Worm (Caenorhabditis elegans) whole organism, L4 larva: ENCODE measurements around the gene T13C5.6.

Source experiments
- D1046.2 ChIP-seq: fragments of 200-800 bp; sonication (Bioruptor generic); IDR thresholded peaks from 2 replicates; pipeline ENCODE4 v1.3.6; 2022; ENCODE audit warnings: missing genetic modification characterization, missing compliant biosample characterization
- F44E2.7 ChIP-seq: fragments of 200-800 bp; sonication (Bioruptor generic); IDR thresholded peaks from 2 replicates; pipeline ENCODE4 v2.1.2; 2022; ENCODE audit warnings: missing genetic modification characterization, missing compliant biosample characterization
- F49E8.2 ChIP-seq: sonication (generic microtip); optimal IDR thresholded peaks from 2 replicates; lab custom pipeline; 2016; ENCODE audit warnings: missing compliant biosample characterization, mild to moderate bottlenecking, missing genetic modification characterization, borderline replicate concordance
- T20F7.1 ChIP-seq: fragments of 200-800 bp; sonication (Bioruptor generic); optimal IDR thresholded peaks from 2 replicates; lab custom pipeline; 2018; ENCODE audit warnings: mild to moderate bottlenecking, missing genetic modification characterization, missing compliant biosample characterization
- Y48G9A.11 ChIP-seq: fragments of 200-800 bp; sonication (Bioruptor generic); IDR thresholded peaks from 2 replicates; pipeline ENCODE4 v1.3.6; 2022; ENCODE audit warnings: missing genetic modification reagents, missing genetic modification characterization, missing compliant biosample characterization
- Y5F2A.4 ChIP-seq: fragments of 200-800 bp; sonication (Bioruptor generic); optimal IDR thresholded peaks from 2 replicates; lab custom pipeline; 2018; ENCODE audit warnings: mild to moderate bottlenecking, missing genetic modification characterization, missing compliant biosample characterization
- aly-2 ChIP-seq: sonication (generic microtip); optimal IDR thresholded peaks from 2 replicates; lab custom pipeline; 2018; ENCODE audit warnings: missing biosample characterization, missing genetic modification characterization
- ceh-32 ChIP-seq: sonication (generic microtip); optimal IDR thresholded peaks from 2 replicates; lab custom pipeline; 2016; ENCODE audit warnings: mild to moderate bottlenecking, missing genetic modification characterization, missing compliant biosample characterization; ENCODE audit not compliant: poor library complexity
- daf-12 ChIP-seq: fragments of 150-350 bp; optimal IDR thresholded peaks from 2 replicates; lab custom pipeline; 2014; ENCODE audit warnings: missing biosample characterization, missing genetic modification reagents, missing genetic modification characterization
- daf-16 ChIP-seq, 3 experiments: sonication (generic microtip); optimal IDR thresholded peaks; 2 replicates each; lab custom pipeline; 2016 to 2017; ENCODE audit warnings: missing genetic modification characterization in 3 of 3, missing genetic modification reagents in 3 of 3, mild to moderate bottlenecking in 2 of 3, missing compliant biosample characterization in 2 of 3, missing biosample characterization in 1 of 3, moderate library complexity in 1 of 3
- daf-8 ChIP-seq: fragments of 200-800 bp; sonication (Bioruptor generic); IDR thresholded peaks from 2 replicates; pipeline ENCODE4 v1.3.6; 2022; ENCODE audit warnings: missing genetic modification characterization, missing compliant biosample characterization
- dmd-6 ChIP-seq: fragments of 200-800 bp; sonication (Bioruptor generic); IDR thresholded peaks from 2 replicates; pipeline ENCODE4 v1.3.6; 2022; ENCODE audit warnings: missing genetic modification reagents, missing genetic modification characterization, missing compliant biosample characterization
- dmd-9 ChIP-seq: fragments of 200-800 bp; sonication (Bioruptor generic); IDR thresholded peaks from 2 replicates; pipeline ENCODE4 v1.3.6; 2022; ENCODE audit warnings: missing genetic modification reagents, missing genetic modification characterization, missing compliant biosample characterization
- dve-1 ChIP-seq: sonication (generic microtip); optimal IDR thresholded peaks from 2 replicates; lab custom pipeline; 2017; ENCODE audit warnings: antibody characterized with exemption, mild to moderate bottlenecking, missing genetic modification characterization, missing compliant biosample characterization; ENCODE audit not compliant: insufficient read depth
- fkh-10 ChIP-seq: fragments of 150-350 bp; optimal IDR thresholded peaks from 2 replicates; lab custom pipeline; 2014; ENCODE audit warnings: missing biosample characterization, missing genetic modification reagents, missing genetic modification characterization
- hlh-11 ChIP-seq: fragments of 200-800 bp; sonication (Bioruptor generic); optimal IDR thresholded peaks from 2 replicates; lab custom pipeline; 2018; ENCODE audit warnings: mild to moderate bottlenecking, missing genetic modification characterization, missing compliant biosample characterization
- hlh-30 ChIP-seq: sonication (generic microtip); optimal IDR thresholded peaks from 2 replicates; lab custom pipeline; 2017; ENCODE audit warnings: antibody characterized with exemption, mild to moderate bottlenecking, missing genetic modification characterization, missing compliant biosample characterization; ENCODE audit not compliant: insufficient read depth
- lim-7 ChIP-seq: fragments of 200-800 bp; sonication (Bioruptor generic); IDR thresholded peaks from 2 replicates; pipeline ENCODE4 v1.3.6; 2022; ENCODE audit warnings: missing genetic modification characterization, missing compliant biosample characterization
- lir-3 ChIP-seq: sonication (generic microtip); optimal IDR thresholded peaks from 2 replicates; lab custom pipeline; 2016; ENCODE audit warnings: mild to moderate bottlenecking, missing genetic modification characterization, missing compliant biosample characterization
- lsy-2 ChIP-seq, 2 experiments: fragments of 150-350 bp in 1 of 2; sonication (generic microtip) in 1 of 2; optimal IDR thresholded peaks; 2 replicates each; lab custom pipeline; 2014 to 2017; ENCODE audit warnings: missing biosample characterization in 2 of 2, missing genetic modification characterization in 2 of 2
- mxl-2 ChIP-seq: fragments of 200-800 bp; sonication (Bioruptor generic); conservative IDR thresholded peaks from 2 replicates; pipeline ENCODE4 v1.3.6; 2022; ENCODE audit warnings: missing genetic modification reagents, missing genetic modification characterization, missing compliant biosample characterization
- nhr-10 ChIP-seq: fragments of 150-350 bp; optimal IDR thresholded peaks from 2 replicates; lab custom pipeline; 2014; ENCODE audit warnings: missing biosample characterization, missing genetic modification characterization
- nhr-102 ChIP-seq: sonication (generic microtip); optimal IDR thresholded peaks from 2 replicates; lab custom pipeline; 2016; ENCODE audit warnings: mild to moderate bottlenecking, missing genetic modification characterization, moderate library complexity, missing compliant biosample characterization
- nhr-25 ChIP-seq: sonication (generic microtip); optimal IDR thresholded peaks from 2 replicates; lab custom pipeline; 2017; ENCODE audit warnings: missing genetic modification characterization, mild to moderate bottlenecking, missing compliant biosample characterization, antibody characterized with exemption, moderate library complexity, borderline replicate concordance; ENCODE audit not compliant: insufficient read depth
- nhr-28 ChIP-seq: fragments of 150-350 bp; optimal IDR thresholded peaks from 2 replicates; lab custom pipeline; 2014; ENCODE audit warnings: missing biosample characterization, missing genetic modification characterization
- nhr-77 ChIP-seq: fragments of 150-350 bp; optimal IDR thresholded peaks from 2 replicates; lab custom pipeline; 2014; ENCODE audit warnings: missing biosample characterization, missing genetic modification characterization
- php-3 ChIP-seq: fragments of 200-800 bp; sonication (Bioruptor generic); IDR thresholded peaks from 2 replicates; pipeline ENCODE4 v1.3.6; 2022; ENCODE audit warnings: missing genetic modification reagents, missing genetic modification characterization, missing compliant biosample characterization
- pqm-1 ChIP-seq: sonication (generic microtip); optimal IDR thresholded peaks from 2 replicates; lab custom pipeline; 2017; ENCODE audit warnings: missing biosample characterization, missing genetic modification characterization
- sdz-12 ChIP-seq: fragments of 200-800 bp; sonication (Bioruptor generic); optimal IDR thresholded peaks from 2 replicates; lab custom pipeline; 2018; ENCODE audit warnings: mild to moderate bottlenecking, missing genetic modification characterization, missing compliant biosample characterization
- set-16 ChIP-seq: fragments of 200-800 bp; sonication (Bioruptor generic); IDR thresholded peaks from 2 replicates; pipeline ENCODE4 v1.3.6; 2022; ENCODE audit warnings: missing genetic modification reagents, missing genetic modification characterization, missing compliant biosample characterization
- snpc-1.2 ChIP-seq: fragments of 200-800 bp; sonication (Bioruptor generic); IDR thresholded peaks from 2 replicates; pipeline ENCODE4 v1.3.6; 2022; ENCODE audit warnings: missing genetic modification reagents, missing genetic modification characterization, missing compliant biosample characterization
- snpc-4 ChIP-seq: fragments of 150-350 bp; optimal IDR thresholded peaks from 2 replicates; lab custom pipeline; 2014; ENCODE audit warnings: missing biosample characterization, missing genetic modification characterization
- tra-1 ChIP-seq: fragments of 200-800 bp; sonication (Bioruptor generic); IDR thresholded peaks from 2 replicates; pipeline ENCODE4 v1.3.6; 2022; ENCODE audit warnings: missing genetic modification reagents, missing genetic modification characterization, missing compliant biosample characterization
- unc-62 ChIP-seq, 3 experiments: fragments of 150-350 bp in 1 of 3; sonication (generic microtip); optimal IDR thresholded peaks in 2 of 3; peaks in 1 of 3; 1 replicate in 1 of 3; 2 replicates in 2 of 3; lab custom pipeline; 2014 to 2017; ENCODE audit warnings: missing biosample characterization in 3 of 3, missing genetic modification characterization in 3 of 3, missing genetic modification reagents in 3 of 3, missing genotype in 1 of 3
- zip-11 ChIP-seq: fragments of 200-800 bp; sonication (Bioruptor generic); IDR thresholded peaks from 2 replicates; pipeline ENCODE4 v1.3.6; 2022; ENCODE audit warnings: missing genetic modification characterization, missing compliant biosample characterization
- ztf-7 ChIP-seq: fragments of 150-350 bp; optimal IDR thresholded peaks from 2 replicates; lab custom pipeline; 2014; ENCODE audit warnings: missing biosample characterization, missing genetic modification characterization

T13C5.6 gene

DNA sequence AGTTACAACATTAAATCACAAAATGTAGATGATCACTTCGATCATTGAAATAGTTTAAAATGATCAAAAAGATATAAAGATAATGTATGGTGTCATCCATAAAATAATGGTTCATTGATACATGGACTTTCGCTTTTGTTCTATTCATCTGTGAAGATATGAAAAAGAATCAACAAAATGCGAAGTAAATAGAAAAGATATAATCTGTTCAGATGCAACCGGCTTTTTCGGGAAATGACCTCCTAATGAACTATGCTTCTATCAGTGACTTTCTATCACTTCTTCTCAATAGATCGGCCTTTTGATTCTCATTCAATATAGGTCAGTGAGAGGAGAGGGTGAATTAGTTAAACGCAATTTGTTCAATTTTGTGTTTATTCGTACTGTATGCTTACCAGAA is 28.5 kb downstream of the T13C5.6 start:
- TF ChIP-seq unc-62 (GFP tag; optimal IDR thresholded peaks at IDR 0.05 in 1 of 2; lab: Kevin White, UChicago) (peak in 1 of 2 experiments; percentile 3), unc-62 (tag; optimal IDR thresholded peaks at IDR 0.05; lab: Kevin White, UChicago) (no peak), nhr-25 (tag; lab: Kevin White, UChicago) (no peak), daf-8 (GFP tag; lab: Robert Waterston, UW) (no peak), Y48G9A.11 (GFP tag; lab: Robert Waterston, UW) (no peak), tra-1 (GFP tag; lab: Robert Waterston, UW) (no peak), php-3 (no peak)

DNA sequence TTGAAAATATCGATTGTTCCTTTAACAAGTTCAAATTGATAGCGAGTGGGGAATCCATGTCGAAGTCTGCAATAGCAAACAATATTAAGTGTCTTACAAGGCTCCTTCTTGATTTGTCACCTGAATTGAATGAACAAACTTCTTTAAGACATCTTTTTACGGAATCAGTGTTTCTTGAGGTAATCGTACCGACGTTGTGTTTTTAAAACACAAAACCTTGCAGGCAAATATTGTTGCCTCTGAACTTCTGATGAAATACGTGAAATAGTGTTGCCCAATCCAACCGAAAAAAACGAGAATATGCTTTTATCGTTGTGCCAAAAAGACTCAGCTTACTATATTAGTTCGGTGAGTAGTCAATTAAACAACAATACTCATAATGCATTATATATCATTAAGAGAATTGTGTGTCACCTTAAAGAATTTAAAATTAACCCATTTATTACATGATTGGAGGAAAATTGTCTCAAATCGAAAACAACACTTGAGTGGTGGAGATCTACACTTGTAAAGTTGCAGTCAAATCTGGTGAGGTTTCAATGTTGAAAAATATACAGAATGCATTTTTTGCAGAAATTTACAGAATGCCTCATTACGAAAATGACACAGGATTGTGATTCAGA is 29.4 kb downstream of the T13C5.6 start, which contains the start of the genes T25B2.4 and T13C5.3:
Gene T25B2.4, plus strand, starts transcription at position 301 of the 623 bp plus-strand sequence.
Gene T13C5.3, plus strand, starts transcription at position 573 of the 623 bp plus-strand sequence.
- TF ChIP-seq lim-7 (GFP tag; lab: Robert Waterston, UW), result no peak

DNA sequence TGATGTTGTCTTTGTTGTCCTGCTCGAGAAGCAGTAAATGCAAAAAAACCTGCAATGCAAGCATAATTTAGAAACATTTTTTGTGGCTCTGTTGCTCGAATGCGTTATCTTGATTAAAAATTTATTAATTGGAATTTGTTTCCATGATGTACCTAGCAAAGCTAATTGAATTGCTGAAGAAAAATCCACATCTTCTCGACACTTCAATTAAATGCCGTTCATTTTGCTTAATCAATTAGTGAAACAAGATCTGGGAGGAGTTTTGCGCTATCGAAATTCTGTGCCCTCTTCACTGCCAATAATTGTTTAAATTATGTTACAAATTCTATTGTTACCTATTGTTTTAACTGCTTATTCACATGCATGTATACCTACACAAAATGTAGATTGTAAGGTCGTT is 31.7 kb downstream of the T13C5.6 start, which contains the start of gene T25B2.3:
Gene T25B2.3, plus strand, starts transcription at position 301 of the 400 bp plus-strand sequence.
- peak; percentile 1 for TF ChIP-seq pqm-1 (tag; lab: Kevin White, UChicago)
- no peak for TF ChIP-seq dve-1

DNA sequence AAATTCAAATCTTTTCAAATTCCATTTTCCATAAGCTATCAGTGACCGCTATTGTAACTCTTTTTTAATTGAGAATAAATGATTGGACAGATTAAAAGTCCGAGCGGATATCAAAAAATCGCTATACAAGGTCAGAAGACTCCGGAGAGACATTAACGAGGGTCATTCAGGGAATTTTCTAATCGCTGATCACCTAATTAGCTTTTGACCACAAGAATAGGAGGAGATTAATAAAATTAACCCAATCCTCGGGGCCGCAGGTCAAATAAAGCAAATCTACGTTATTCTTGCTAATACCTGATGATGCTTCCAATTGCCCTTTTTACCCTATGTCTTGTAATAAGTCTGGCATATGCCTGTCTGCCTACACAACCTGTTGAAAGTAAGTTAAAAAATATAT is 33.8 kb downstream of the T13C5.6 start, which contains the start of gene T25B2.1:
Gene T25B2.1, plus strand, starts transcription at position 301 of the 400 bp plus-strand sequence.
- TF ChIP-seq snpc-1.2 (GFP tag; lab: Robert Waterston, UW), result no peak
- no peak for TF ChIP-seq D1046.2 (GFP tag; lab: Robert Waterston, UW)
- TF ChIP-seq hlh-30 (tag; lab: Kevin White, UChicago), result no peak
- TF ChIP-seq dmd-9, result no peak
- no peak for TF ChIP-seq lir-3 (tag; lab: Kevin White, UChicago)
- no peak for TF ChIP-seq ceh-32 (tag; lab: Kevin White, UChicago)
- no peak for TF ChIP-seq ztf-7 (tag; lab: Kevin White, UChicago)
- no peak for TF ChIP-seq mxl-2 (GFP tag; lab: Robert Waterston, UW)
- TF ChIP-seq set-16 (GFP tag; lab: Robert Waterston, UW), result no peak
- TF ChIP-seq nhr-77, result no peak
- TF ChIP-seq sdz-12, result no peak
- no peak for TF ChIP-seq fkh-10 (GFP tag; lab: Kevin White, UChicago)
- TF ChIP-seq zip-11, result no peak
- TF ChIP-seq snpc-4, result no peak
- TF ChIP-seq F44E2.7 (GFP tag; lab: Robert Waterston, UW), result no peak
- no peak for TF ChIP-seq Y5F2A.4
- TF ChIP-seq lsy-2 (tag; optimal IDR thresholded peaks at IDR 0.05; lab: Kevin White, UChicago), result no peak
- TF ChIP-seq daf-16 (GFP tag; optimal IDR thresholded peaks at IDR 0.05; lab: Kevin White, UChicago), result no peak
- no peak for TF ChIP-seq daf-16 (tag; optimal IDR thresholded peaks at IDR 0.05; lab: Kevin White, UChicago)
- TF ChIP-seq, all 104 proteins: peak for 0

DNA sequence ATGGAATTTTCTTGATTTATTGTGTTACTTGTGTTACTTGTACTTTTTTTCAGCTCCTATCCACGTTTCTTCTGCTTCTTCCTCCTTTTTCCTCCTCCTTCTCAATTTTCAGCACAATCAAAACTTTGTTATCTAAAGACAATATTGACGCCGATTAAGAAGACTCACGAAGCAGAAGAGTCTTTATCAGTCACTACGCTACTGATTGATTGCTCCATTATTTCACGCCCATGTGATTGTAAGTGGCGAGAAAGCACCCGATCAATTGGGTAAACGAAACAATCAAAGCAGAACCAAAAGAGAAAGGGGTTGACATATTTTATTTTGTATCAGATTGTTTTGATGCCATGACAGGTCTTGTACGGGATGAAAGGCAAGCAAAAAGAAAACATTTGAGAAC is 38.2 kb downstream of the T13C5.6 start, which contains the start of gene T25B2.2:
Gene T25B2.2, plus strand, starts transcription at position 392 of the 400 bp plus-strand sequence.
- TF ChIP-seq tra-1 (GFP tag; lab: Robert Waterston, UW) (peak; percentile 56; the same call in 1 of the 2 replicates), dve-1 (peak; percentile 58), aly-2 (tag; lab: Kevin White, UChicago) (no peak), daf-16 (GFP tag; optimal IDR thresholded peaks at IDR 0.05; lab: Kevin White, UChicago) (no peak), daf-16 (tag; optimal IDR thresholded peaks at IDR 0.05; lab: Kevin White, UChicago) (peak; percentile 80), nhr-28 (peak; percentile 48), dmd-6 (GFP tag; lab: Robert Waterston, UW) (peak; percentile 75), daf-12 (tag; lab: Kevin White, UChicago) (no peak), F49E8.2 (no peak), hlh-30 (tag; lab: Kevin White, UChicago) (peak; percentile 29), nhr-10 (tag; lab: Kevin White, UChicago) (no peak), T20F7.1 (GFP tag; lab: Kevin White, UChicago) (no peak), unc-62 (GFP tag; optimal IDR thresholded peaks at IDR 0.05 in 1 of 2; lab: Kevin White, UChicago) (peak in 1 of 2 experiments; percentile 93), unc-62 (tag; optimal IDR thresholded peaks at IDR 0.05; lab: Kevin White, UChicago) (no peak), zip-11 (no peak), nhr-102 (tag; lab: Kevin White, UChicago) (no peak), hlh-11 (peak; percentile 60), php-3 (peak; percentile 93), pqm-1 (tag; lab: Kevin White, UChicago) (peak; percentile 50), Y5F2A.4 (no peak)
